Worm (Caenorhabditis elegans) whole organism, L2 larva: ENCODE measurements around the gene srh-30.

Source experiments
- C34F6.9 ChIP-seq: fragments of 150-350 bp; optimal IDR thresholded peaks from 2 replicates; lab custom pipeline; 2014; ENCODE audit warnings: missing biosample characterization, missing genetic modification characterization
- F13H6.1 ChIP-seq: sonication (generic microtip); optimal IDR thresholded peaks from 2 replicates; lab custom pipeline; 2016; ENCODE audit warnings: missing genetic modification characterization, missing compliant biosample characterization
- R02D3.7 ChIP-seq: fragments of 150-350 bp; optimal IDR thresholded peaks from 2 replicates; lab custom pipeline; 2014; ENCODE audit warnings: missing biosample characterization, missing genetic modification characterization
- Y55F3AM.14 ChIP-seq: fragments of 200-800 bp; sonication (Bioruptor generic); optimal IDR thresholded peaks from 2 replicates; lab custom pipeline; 2018; ENCODE audit warnings: mild to moderate bottlenecking, missing genetic modification characterization, missing compliant biosample characterization
- ZK546.5 ChIP-seq: sonication (generic microtip); optimal IDR thresholded peaks from 2 replicates; lab custom pipeline; 2017; ENCODE audit warnings: missing biosample characterization, missing genetic modification characterization
- alr-1 ChIP-seq: fragments of 150-350 bp; optimal IDR thresholded peaks from 2 replicates; lab custom pipeline; 2014; ENCODE audit warnings: missing biosample characterization, missing genetic modification characterization
- ama-1 ChIP-seq: fragments of 150-350 bp; optimal IDR thresholded peaks from 2 replicates; lab custom pipeline; 2018; ENCODE audit warnings: inconsistent platforms
- blmp-1 ChIP-seq: sonication (generic microtip); optimal IDR thresholded peaks from 2 replicates; lab custom pipeline; 2017; ENCODE audit warnings: missing genetic modification characterization, mild to moderate bottlenecking, missing compliant biosample characterization, antibody characterized with exemption, moderate library complexity; ENCODE audit not compliant: insufficient read depth
- ceh-16 ChIP-seq: fragments of 150-350 bp; optimal IDR thresholded peaks from 2 replicates; lab custom pipeline; 2014; ENCODE audit warnings: missing biosample characterization, missing genetic modification characterization
- ceh-82 ChIP-seq: fragments of 150-350 bp; optimal IDR thresholded peaks from 2 replicates; lab custom pipeline; 2014; ENCODE audit warnings: missing biosample characterization, missing genetic modification characterization
- crh-2 ChIP-seq: sonication (generic microtip); optimal IDR thresholded peaks from 2 replicates; lab custom pipeline; 2017; ENCODE audit warnings: missing biosample characterization, missing genetic modification characterization
- dmd-4 ChIP-seq: sonication (generic microtip); optimal IDR thresholded peaks from 2 replicates; lab custom pipeline; 2017; ENCODE audit warnings: missing biosample characterization, missing genetic modification characterization
- egl-27 ChIP-seq: sonication (generic microtip); optimal IDR thresholded peaks from 3 replicates; lab custom pipeline; 2017; ENCODE audit warnings: missing biosample characterization, missing genetic modification reagents, missing genetic modification characterization
- elt-1 ChIP-seq: fragments of 150-350 bp; optimal IDR thresholded peaks from 2 replicates; lab custom pipeline; 2014; ENCODE audit warnings: missing biosample characterization, missing genetic modification characterization
- elt-3 ChIP-seq: sonication (generic microtip); optimal IDR thresholded peaks from 2 replicates; lab custom pipeline; 2017; ENCODE audit warnings: missing biosample characterization, missing genetic modification characterization
- fos-1 ChIP-seq: fragments of 150-350 bp; optimal IDR thresholded peaks from 2 replicates; lab custom pipeline; 2014; ENCODE audit warnings: missing biosample characterization, missing genetic modification characterization
- gmeb-1 ChIP-seq: fragments of 150-350 bp; optimal IDR thresholded peaks from 2 replicates; lab custom pipeline; 2014; ENCODE audit warnings: missing biosample characterization, missing genetic modification characterization
- lin-11 ChIP-seq: fragments of 150-350 bp; sonication (generic microtip); optimal IDR thresholded peaks from 2 replicates; lab custom pipeline; 2014; ENCODE audit warnings: missing biosample characterization, missing genetic modification characterization, inconsistent platforms, mixed read lengths
- lin-13 ChIP-seq: fragments of 150-350 bp; optimal IDR thresholded peaks from 2 replicates; lab custom pipeline; 2014; ENCODE audit warnings: missing biosample characterization, missing genetic modification reagents, missing genetic modification characterization
- lin-39 ChIP-seq: fragments of 150-350 bp; optimal IDR thresholded peaks from 2 replicates; lab custom pipeline; 2014; ENCODE audit warnings: missing biosample characterization, missing genetic modification reagents, missing genetic modification characterization
- lsy-2 ChIP-seq, 2 experiments: fragments of 150-350 bp in 1 of 2; sonication (generic microtip) in 1 of 2; optimal IDR thresholded peaks; 2 replicates each; lab custom pipeline; 2014 to 2017; ENCODE audit warnings: missing biosample characterization in 2 of 2, missing genetic modification characterization in 2 of 2
- mab-5 ChIP-seq: fragments of 150-350 bp; optimal IDR thresholded peaks from 2 replicates; lab custom pipeline; 2014; ENCODE audit warnings: missing biosample characterization, missing genetic modification characterization
- mbf-1 ChIP-seq: sonication (generic microtip); optimal IDR thresholded peaks from 2 replicates; lab custom pipeline; 2017; ENCODE audit warnings: missing biosample characterization, missing genetic modification characterization
- mdl-1 ChIP-seq, 2 experiments: fragments of 150-350 bp in 1 of 2; sonication (generic microtip) in 1 of 2; optimal IDR thresholded peaks; 2 replicates each; lab custom pipeline; 2017; ENCODE audit warnings: missing biosample characterization in 2 of 2, missing genetic modification characterization in 2 of 2
- nhr-10 ChIP-seq: sonication (generic microtip); optimal IDR thresholded peaks from 2 replicates; lab custom pipeline; 2017; ENCODE audit warnings: missing biosample characterization, missing genetic modification characterization
- nhr-11 ChIP-seq: fragments of 150-350 bp; optimal IDR thresholded peaks from 2 replicates; lab custom pipeline; 2014; ENCODE audit warnings: missing biosample characterization, missing genetic modification characterization
- nhr-12 ChIP-seq: fragments of 150-350 bp; optimal IDR thresholded peaks from 2 replicates; lab custom pipeline; 2014; ENCODE audit warnings: missing biosample characterization, missing genetic modification characterization
- nhr-129 ChIP-seq: fragments of 150-350 bp; optimal IDR thresholded peaks from 2 replicates; lab custom pipeline; 2014; ENCODE audit warnings: missing biosample characterization, missing genetic modification characterization
- nhr-21 ChIP-seq: fragments of 150-350 bp; optimal IDR thresholded peaks from 2 replicates; lab custom pipeline; 2014; ENCODE audit warnings: missing biosample characterization, missing genetic modification characterization
- nhr-23 ChIP-seq: fragments of 150-350 bp; optimal IDR thresholded peaks from 2 replicates; lab custom pipeline; 2014; ENCODE audit warnings: missing biosample characterization, missing genetic modification reagents, missing genetic modification characterization
- nhr-237 ChIP-seq: fragments of 150-350 bp; optimal IDR thresholded peaks from 2 replicates; lab custom pipeline; 2014; ENCODE audit warnings: missing biosample characterization, missing genetic modification characterization
- nhr-25 ChIP-seq: fragments of 150-350 bp; sonication (generic microtip); optimal IDR thresholded peaks from 3 replicates; lab custom pipeline; 2014; ENCODE audit warnings: missing biosample characterization, missing genetic modification characterization
- nhr-6 ChIP-seq: fragments of 150-350 bp; optimal IDR thresholded peaks from 2 replicates; lab custom pipeline; 2014; ENCODE audit warnings: missing biosample characterization, missing genetic modification characterization
- peb-1 ChIP-seq: fragments of 150-350 bp; optimal IDR thresholded peaks from 2 replicates; lab custom pipeline; 2014; ENCODE audit warnings: missing biosample characterization, missing genetic modification characterization
- sem-4 ChIP-seq: fragments of 150-350 bp; optimal IDR thresholded peaks from 2 replicates; lab custom pipeline; 2014; ENCODE audit warnings: missing biosample characterization, missing genetic modification reagents, missing genetic modification characterization
- skn-1 ChIP-seq: sonication (generic microtip); optimal IDR thresholded peaks from 2 replicates; lab custom pipeline; 2017; ENCODE audit warnings: missing biosample characterization, missing genetic modification characterization
- sma-3 ChIP-seq: sonication (generic microtip); optimal IDR thresholded peaks from 2 replicates; lab custom pipeline; 2016; ENCODE audit warnings: missing genetic modification reagents, missing genetic modification characterization, missing compliant biosample characterization
- sma-9 ChIP-seq, 2 experiments: fragments of 150-350 bp in 1 of 2; sonication (generic microtip) in 1 of 2; optimal IDR thresholded peaks; 2 replicates each; lab custom pipeline; 2014 to 2016; ENCODE audit warnings: missing genetic modification characterization in 2 of 2, mild to moderate bottlenecking in 1 of 2, missing biosample characterization in 1 of 2, missing compliant biosample characterization in 1 of 2, missing genetic modification reagents in 1 of 2, moderate library complexity in 1 of 2
- snpc-4 ChIP-seq: fragments of 150-350 bp; optimal IDR thresholded peaks from 2 replicates; lab custom pipeline; 2014; ENCODE audit warnings: missing biosample characterization, missing genetic modification characterization
- unc-39 ChIP-seq: fragments of 150-350 bp; optimal IDR thresholded peaks from 2 replicates; lab custom pipeline; 2014; ENCODE audit warnings: missing biosample characterization, missing genetic modification characterization
- unc-55 ChIP-seq: fragments of 150-350 bp; sonication (generic microtip); optimal IDR thresholded peaks from 3 replicates; lab custom pipeline; 2014; ENCODE audit warnings: missing biosample characterization, missing genetic modification reagents, missing genetic modification characterization
- unc-62 ChIP-seq: fragments of 150-350 bp; optimal IDR thresholded peaks from 2 replicates; lab custom pipeline; 2014; ENCODE audit warnings: missing biosample characterization, missing genetic modification reagents, missing genetic modification characterization
- zag-1 ChIP-seq: fragments of 150-350 bp; optimal IDR thresholded peaks from 2 replicates; lab custom pipeline; 2014; ENCODE audit warnings: missing biosample characterization, missing genetic modification characterization
- ztf-1 ChIP-seq: fragments of 200-800 bp; sonication (Bioruptor generic); conservative IDR thresholded peaks from 2 replicates; pipeline ENCODE4 v1.3.6; 2022; ENCODE audit warnings: missing genetic modification characterization, missing compliant biosample characterization
- ztf-11 ChIP-seq: sonication (generic microtip); optimal IDR thresholded peaks from 2 replicates; lab custom pipeline; 2017; ENCODE audit warnings: missing biosample characterization, missing genetic modification characterization
- ztf-4 ChIP-seq: fragments of 150-350 bp; optimal IDR thresholded peaks from 2 replicates; lab custom pipeline; 2014; ENCODE audit warnings: missing biosample characterization, missing genetic modification characterization

The srh-30 gene

DNA sequence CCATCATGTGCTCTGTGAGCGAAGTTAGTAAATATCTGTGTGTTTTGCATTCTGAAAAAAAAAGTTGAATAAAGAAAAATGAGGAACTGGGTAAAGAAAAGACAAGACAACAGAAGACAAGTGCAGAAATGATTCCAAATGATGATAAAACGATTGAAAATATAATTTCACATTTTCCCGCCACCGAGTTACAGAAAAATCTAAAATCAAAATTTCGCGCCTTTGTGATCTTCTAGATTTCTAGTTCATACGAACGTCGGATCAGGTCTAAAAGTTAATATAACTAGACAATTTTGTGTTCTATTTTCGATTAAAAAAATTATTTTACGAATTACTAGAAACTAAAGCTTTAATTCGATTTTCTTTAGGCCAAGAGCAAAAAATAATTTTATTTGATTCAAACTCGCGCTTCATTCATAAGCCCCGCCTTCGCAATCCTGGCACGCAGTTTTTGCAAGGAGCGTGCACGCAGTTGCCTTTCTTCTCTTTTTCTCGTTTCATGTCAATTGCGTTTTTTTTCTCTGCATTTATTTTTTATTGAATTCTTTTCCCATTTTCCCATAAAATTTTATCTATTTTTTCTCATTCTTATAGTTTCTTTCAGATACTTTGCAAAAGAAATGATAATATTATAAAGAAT is 13.4 kb upstream of the srh-30 start, which contains the start of the genes spn-4 and spe-39:
TSS of gene spn-4 (minus strand) at position 51 of the 640 bp plus-strand sequence.
TSS of gene spe-39 (plus strand) at position 599 of the 640 bp plus-strand sequence.
- TF ChIP-seq blmp-1 (tag; lab: Kevin White, UChicago) = peak; percentile 24
- TF ChIP-seq lin-13 (GFP tag; lab: Kevin White, UChicago) = peak; percentile 64
- no peak for TF ChIP-seq ztf-1 (GFP tag; lab: Robert Waterston, UW)
- peak; percentile 3 for TF ChIP-seq snpc-4 (tag; lab: Kevin White, UChicago)
- peak in 1 of 2 experiments; percentile 10 for TF ChIP-seq mdl-1 (tag; optimal IDR thresholded peaks at IDR 0.05; lab: Kevin White, UChicago)
- peak; percentile 46 for TF ChIP-seq egl-27 (tag; lab: Kevin White, UChicago)
- peak; percentile 75 for TF ChIP-seq mab-5 (tag; lab: Kevin White, UChicago)
- peak; percentile 30 for TF ChIP-seq nhr-21 (tag; lab: Kevin White, UChicago)
- TF ChIP-seq lin-11 (tag; lab: Kevin White, UChicago) = peak; percentile 71
- TF ChIP-seq mbf-1 = no peak
- peak; percentile 80 for TF ChIP-seq C34F6.9 (tag; lab: Kevin White, UChicago)
- peak; percentile 32 for TF ChIP-seq fos-1
- TF ChIP-seq dmd-4 (tag; lab: Kevin White, UChicago) = no peak
- no peak for TF ChIP-seq nhr-6 (tag; lab: Kevin White, UChicago)
- TF ChIP-seq Y55F3AM.14 (GFP tag; lab: Kevin White, UChicago) = no peak
- no peak for TF ChIP-seq lin-39 (tag; lab: Kevin White, UChicago)
- TF ChIP-seq nhr-11 (tag; lab: Kevin White, UChicago) = no peak
- TF ChIP-seq unc-55 (GFP tag; lab: Kevin White, UChicago) = peak; percentile 90
- TF ChIP-seq peb-1 = no peak
- peak; percentile 40 to 84 for TF ChIP-seq lsy-2 (tag; optimal IDR thresholded peaks at IDR 0.05; lab: Kevin White, UChicago)
- no peak for TF ChIP-seq ama-1 (lab: Kevin White, UChicago)
- TF ChIP-seq nhr-129 (tag; lab: Kevin White, UChicago) = peak; percentile 70
- no peak for TF ChIP-seq ZK546.5 (tag; lab: Kevin White, UChicago)
- TF ChIP-seq zag-1 (tag; lab: Kevin White, UChicago) = peak; percentile 2
- TF ChIP-seq skn-1 (tag; lab: Kevin White, UChicago) = no peak
- peak; percentile 62 for TF ChIP-seq sem-4 (tag; lab: Kevin White, UChicago)
- peak; percentile 25 for TF ChIP-seq ztf-11
- TF ChIP-seq nhr-237 (tag; lab: Kevin White, UChicago) = no peak
- TF ChIP-seq ztf-4 (tag; lab: Kevin White, UChicago) = no peak
- no peak for TF ChIP-seq nhr-23 (tag; lab: Kevin White, UChicago)
- peak; percentile 55 for TF ChIP-seq crh-2
- peak; percentile 71 for TF ChIP-seq sma-3 (GFP tag; lab: Kevin White, UChicago)
- TF ChIP-seq F13H6.1 = peak; percentile 74
- no peak for TF ChIP-seq elt-3 (tag; lab: Kevin White, UChicago)
- TF ChIP-seq nhr-25 (tag; lab: Kevin White, UChicago) = no peak
- TF ChIP-seq gmeb-1 (tag; lab: Kevin White, UChicago) = peak; percentile 96
- TF ChIP-seq elt-1 (tag; lab: Kevin White, UChicago) = no peak
- no peak for TF ChIP-seq unc-39 (tag; lab: Kevin White, UChicago)
- no peak for TF ChIP-seq ceh-82 (tag; lab: Kevin White, UChicago)
- peak; percentile 45 for TF ChIP-seq R02D3.7 (tag; lab: Kevin White, UChicago)
- peak; percentile 88 for TF ChIP-seq sma-9 (GFP tag; optimal IDR thresholded peaks at IDR 0.05; lab: Kevin White, UChicago)
- no peak for TF ChIP-seq sma-9 (tag; optimal IDR thresholded peaks at IDR 0.05; lab: Kevin White, UChicago)
- TF ChIP-seq unc-62 (GFP tag; lab: Kevin White, UChicago) = no peak
- TF ChIP-seq nhr-10 (tag; lab: Kevin White, UChicago) = no peak
- no peak for TF ChIP-seq nhr-12 (tag; lab: Kevin White, UChicago)
- no peak for TF ChIP-seq alr-1 (tag; lab: Kevin White, UChicago)
- peak; percentile 38 for TF ChIP-seq ceh-16 (tag; lab: Kevin White, UChicago)
